Worm (Caenorhabditis elegans) whole organism, L4/young adult: ENCODE results near the gene M04D8.8.

ENCODE experiments used
- W03F9.2 ChIP-seq: fragments of 150-350 bp; optimal IDR thresholded peaks from 2 replicates; lab custom pipeline; 2014; ENCODE audit warnings: missing biosample characterization, missing genetic modification characterization
- dao-5 ChIP-seq: sonication (generic microtip); optimal IDR thresholded peaks from 2 replicates; lab custom pipeline; 2016; ENCODE audit warnings: missing genotype, missing genetic modification characterization, moderate library complexity, missing compliant biosample characterization
- him-1 ChIP-seq: sonication (generic microtip); optimal IDR thresholded peaks from 2 replicates; lab custom pipeline; 2016; ENCODE audit warnings: missing genotype, missing genetic modification reagents, missing genetic modification characterization, missing compliant biosample characterization

- no peak for TF ChIP-seq him-1 (tag; lab: Kevin White, UChicago)
- TF ChIP-seq dao-5 (tag; lab: Kevin White, UChicago): no peak
- TF ChIP-seq W03F9.2: no peak
These were observed 45.6 kb upstream of the M04D8.8 start, which contains the start of gene C05B5.1 for ce11 chrIII:9988352-9988751.
